Worm (Caenorhabditis elegans): ENCODE data around the gene nstp-6.

ce11 chrIV:3559201-3559600 lies 11.8 kb upstream of the nstp-6 start:
- TF ChIP-seq him-1 (tag; optimal IDR thresholded peaks at IDR 0.05) (no peak), dao-5 (tag; optimal IDR thresholded peaks at IDR 0.05) (no peak)

All from whole organism, L4/young adult.